Worm (Caenorhabditis elegans) whole organism, L3 larva: ENCODE data around the gene F35E8.9.

Experiments used
- R02D3.7 ChIP-seq: fragments of 150-350 bp; optimal IDR thresholded peaks from 2 replicates; lab custom pipeline; 2014; ENCODE audit warnings: missing biosample characterization, missing genetic modification characterization
- ama-1 ChIP-seq: fragments of 150-350 bp; optimal IDR thresholded peaks from 2 replicates; lab custom pipeline; 2018
- ceh-16 ChIP-seq: sonication (generic microtip); optimal IDR thresholded peaks from 2 replicates; lab custom pipeline; 2017; ENCODE audit warnings: missing biosample characterization, missing genetic modification characterization
- ceh-28 ChIP-seq: fragments of 150-350 bp; optimal IDR thresholded peaks from 2 replicates; lab custom pipeline; 2014; ENCODE audit warnings: missing biosample characterization, missing genetic modification reagents, missing genetic modification characterization
- ceh-82 ChIP-seq: fragments of 150-350 bp; optimal IDR thresholded peaks from 2 replicates; lab custom pipeline; 2014; ENCODE audit warnings: missing biosample characterization, missing genetic modification characterization
- daf-12 ChIP-seq: fragments of 150-350 bp; optimal IDR thresholded peaks from 2 replicates; lab custom pipeline; 2014; ENCODE audit warnings: missing biosample characterization, missing genetic modification reagents, missing genetic modification characterization
- egl-27 ChIP-seq: sonication (generic microtip); optimal IDR thresholded peaks from 4 replicates; lab custom pipeline; 2017; ENCODE audit warnings: missing biosample characterization, missing genetic modification reagents, missing genetic modification characterization
- elt-1 ChIP-seq: fragments of 150-350 bp; optimal IDR thresholded peaks from 2 replicates; lab custom pipeline; 2014; ENCODE audit warnings: missing biosample characterization, missing genetic modification characterization
- elt-2 ChIP-seq: sonication (generic microtip); optimal IDR thresholded peaks from 2 replicates; lab custom pipeline; 2016; ENCODE audit warnings: missing genetic modification reagents, mild to moderate bottlenecking, missing genetic modification characterization, missing compliant biosample characterization
- elt-3 ChIP-seq, 3 experiments: fragments of 150-350 bp in 1 of 3; sonication (generic microtip) in 2 of 3; optimal IDR thresholded peaks; 2 replicates in 2 of 3; 4 replicates in 1 of 3; lab custom pipeline; 2014 to 2017; ENCODE audit warnings: missing biosample characterization in 3 of 3, missing genetic modification characterization in 3 of 3
- fkh-10 ChIP-seq: sonication (generic microtip); optimal IDR thresholded peaks from 2 replicates; lab custom pipeline; 2017; ENCODE audit warnings: missing biosample characterization, missing genetic modification reagents, missing genetic modification characterization
- fkh-2 ChIP-seq: fragments of 150-350 bp; optimal IDR thresholded peaks from 2 replicates; lab custom pipeline; 2014; ENCODE audit warnings: missing biosample characterization, missing genetic modification reagents, missing genetic modification characterization
- fos-1 ChIP-seq: fragments of 150-350 bp; optimal IDR thresholded peaks from 2 replicates; lab custom pipeline; 2014; ENCODE audit warnings: missing biosample characterization, missing genetic modification characterization
- jun-1 ChIP-seq: fragments of 150-350 bp; optimal IDR thresholded peaks from 2 replicates; lab custom pipeline; 2014; ENCODE audit warnings: missing biosample characterization, missing genetic modification reagents, missing genetic modification characterization
- lin-39 ChIP-seq: fragments of 150-350 bp; optimal IDR thresholded peaks from 2 replicates; lab custom pipeline; 2018; ENCODE audit warnings: missing biosample characterization, missing genetic modification reagents, missing genetic modification characterization
- lsy-12 ChIP-seq: sonication (generic microtip); optimal IDR thresholded peaks from 2 replicates; lab custom pipeline; 2016; ENCODE audit warnings: mild to moderate bottlenecking, missing genetic modification characterization, missing compliant biosample characterization
- mdl-1 ChIP-seq: fragments of 150-350 bp; optimal IDR thresholded peaks from 2 replicates; lab custom pipeline; 2014; ENCODE audit warnings: missing biosample characterization, missing genetic modification characterization
- mml-1 ChIP-seq: fragments of 150-350 bp; sonication (generic microtip); optimal IDR thresholded peaks from 3 replicates; lab custom pipeline; 2014; ENCODE audit warnings: missing biosample characterization, missing genetic modification characterization
- nfya-1 ChIP-seq: sonication (generic microtip); optimal IDR thresholded peaks from 2 replicates; lab custom pipeline; 2017; ENCODE audit warnings: missing genetic modification characterization, mild to moderate bottlenecking, missing compliant biosample characterization, antibody characterized with exemption, moderate library complexity; ENCODE audit not compliant: insufficient read depth
- nhr-11 ChIP-seq: fragments of 150-350 bp; optimal IDR thresholded peaks from 2 replicates; lab custom pipeline; 2014; ENCODE audit warnings: missing biosample characterization, missing genetic modification characterization
- nhr-12 ChIP-seq: fragments of 150-350 bp; optimal IDR thresholded peaks from 2 replicates; lab custom pipeline; 2014; ENCODE audit warnings: missing biosample characterization, missing genetic modification characterization
- nhr-23 ChIP-seq: fragments of 150-350 bp; optimal IDR thresholded peaks from 2 replicates; lab custom pipeline; 2014; ENCODE audit warnings: missing biosample characterization, missing genetic modification reagents, missing genetic modification characterization
- nhr-237 ChIP-seq: fragments of 150-350 bp; optimal IDR thresholded peaks from 2 replicates; lab custom pipeline; 2014; ENCODE audit warnings: missing biosample characterization, missing genetic modification characterization
- nhr-25 ChIP-seq: sonication (generic microtip); optimal IDR thresholded peaks from 2 replicates; lab custom pipeline; 2017; ENCODE audit warnings: missing biosample characterization, missing genetic modification characterization
- nhr-28 ChIP-seq: fragments of 150-350 bp; optimal IDR thresholded peaks from 2 replicates; lab custom pipeline; 2014; ENCODE audit warnings: missing biosample characterization, missing genetic modification characterization
- nhr-43 ChIP-seq: sonication (generic microtip); optimal IDR thresholded peaks from 2 replicates; lab custom pipeline; 2016; ENCODE audit warnings: mild to moderate bottlenecking, missing genetic modification characterization, missing compliant biosample characterization; ENCODE audit not compliant: poor library complexity, severe bottlenecking
- nhr-67 ChIP-seq: fragments of 150-350 bp; optimal IDR thresholded peaks from 2 replicates; lab custom pipeline; 2014; ENCODE audit warnings: missing biosample characterization, missing genetic modification characterization
- nhr-76 ChIP-seq: fragments of 150-350 bp; sonication (generic microtip); optimal IDR thresholded peaks from 5 replicates; lab custom pipeline; 2014; ENCODE audit warnings: missing biosample characterization, missing genetic modification characterization
- nhr-77 ChIP-seq: fragments of 150-350 bp; optimal IDR thresholded peaks from 2 replicates; lab custom pipeline; 2014; ENCODE audit warnings: missing biosample characterization, missing genetic modification characterization
- pha-4 ChIP-seq: fragments of 150-350 bp; optimal IDR thresholded peaks from 2 replicates; lab custom pipeline; 2014; ENCODE audit warnings: missing biosample characterization, missing genetic modification reagents, missing genetic modification characterization
- pqm-1 ChIP-seq: fragments of 150-350 bp; optimal IDR thresholded peaks from 2 replicates; lab custom pipeline; 2017; ENCODE audit warnings: missing biosample characterization, missing genetic modification characterization, inconsistent platforms
- skn-1 ChIP-seq: fragments of 150-350 bp; optimal IDR thresholded peaks from 2 replicates; lab custom pipeline; 2014; ENCODE audit warnings: missing biosample characterization, missing genetic modification characterization
- snpc-4 ChIP-seq: fragments of 150-350 bp; optimal IDR thresholded peaks from 2 replicates; lab custom pipeline; 2014; ENCODE audit warnings: missing biosample characterization, missing genetic modification characterization
- tbx-2 ChIP-seq: sonication (generic microtip); optimal IDR thresholded peaks from 2 replicates; lab custom pipeline; 2016; ENCODE audit warnings: mild to moderate bottlenecking, missing genetic modification characterization, missing compliant biosample characterization
- unc-39 ChIP-seq: sonication (generic microtip); optimal IDR thresholded peaks from 4 replicates; lab custom pipeline; 2017; ENCODE audit warnings: missing biosample characterization, missing genetic modification characterization
- unc-62 ChIP-seq: fragments of 150-350 bp; sonication (generic microtip); optimal IDR thresholded peaks from 4 replicates; lab custom pipeline; 2014; ENCODE audit warnings: missing biosample characterization, missing genetic modification reagents, missing genetic modification characterization
- zag-1 ChIP-seq: fragments of 150-350 bp; optimal IDR thresholded peaks from 2 replicates; lab custom pipeline; 2014; ENCODE audit warnings: missing biosample characterization, missing genetic modification characterization
- ztf-11 ChIP-seq: fragments of 150-350 bp; optimal IDR thresholded peaks from 2 replicates; lab custom pipeline; 2014; ENCODE audit warnings: missing biosample characterization, missing genetic modification characterization
- ztf-4 ChIP-seq: fragments of 150-350 bp; optimal IDR thresholded peaks from 2 replicates; lab custom pipeline; 2014; ENCODE audit warnings: missing biosample characterization, missing genetic modification characterization

F35E8.9 gene

ce11 chrV:15917458-15917857 is at the start of gene F35E8.9:
Gene F35E8.9 (minus strand): TSS chrV:15917558.
- TF ChIP-seq unc-39 (tag; lab: Kevin White, UChicago) (no peak), nhr-77 (tag; lab: Kevin White, UChicago) (no peak), egl-27 (tag; lab: Kevin White, UChicago) (no peak), nhr-43 (tag; lab: Kevin White, UChicago) (no peak), elt-3 (tag; optimal IDR thresholded peaks at IDR 0.05; lab: Kevin White, UChicago) (no peak), nhr-11 (tag; lab: Kevin White, UChicago) (no peak), nhr-76 (tag; lab: Kevin White, UChicago) (no peak), ama-1 (no peak), ceh-16 (no peak), elt-2 (no peak)

- TF ChIP-seq fkh-2 (tag; lab: Kevin White, UChicago) = no peak
- TF ChIP-seq daf-12 (tag; lab: Kevin White, UChicago) = no peak
- no peak for TF ChIP-seq ztf-4
- no peak for TF ChIP-seq pqm-1 (tag; lab: Kevin White, UChicago)
- no peak for TF ChIP-seq nhr-23
- no peak for TF ChIP-seq nhr-43 (tag; lab: Kevin White, UChicago)
- no peak for TF ChIP-seq snpc-4
- TF ChIP-seq ceh-82 = no peak
- TF ChIP-seq zag-1 (tag; lab: Kevin White, UChicago) = no peak
- TF ChIP-seq nhr-67 (tag; lab: Kevin White, UChicago) = no peak
- no peak for TF ChIP-seq jun-1
- no peak for TF ChIP-seq ceh-28 (tag; lab: Kevin White, UChicago)
- no peak for TF ChIP-seq skn-1 (tag; lab: Kevin White, UChicago)
- TF ChIP-seq nhr-25 (tag; lab: Kevin White, UChicago) = no peak
- no peak for TF ChIP-seq lsy-12 (tag; lab: Kevin White, UChicago)
- no peak for TF ChIP-seq nhr-76 (tag; lab: Kevin White, UChicago)
- no peak for TF ChIP-seq nhr-11 (tag; lab: Kevin White, UChicago)
- no peak for TF ChIP-seq nhr-237 (tag; lab: Kevin White, UChicago)
These were observed 47.8 kb upstream of the F35E8.9 start, which contains the start of gene sri-2 for ce11 chrV:15965114-15965513. Gene sri-2 (minus strand): TSS chrV:15965214.

ce11 chrV:15959456-15959855 is 42.1 kb upstream of the F35E8.9 start:
- TF ChIP-seq nhr-11 (tag; lab: Kevin White, UChicago) = no peak
- no peak for TF ChIP-seq lsy-12 (tag; lab: Kevin White, UChicago)
- TF ChIP-seq nhr-77 (tag; lab: Kevin White, UChicago) = no peak

- TF ChIP-seq skn-1 (tag; lab: Kevin White, UChicago) (no peak), nhr-12 (no peak)
These were observed 39.7 kb upstream of the F35E8.9 start, which contains the start of gene F36G9.3 for ce11 chrV:15957098-15957497. Gene F36G9.3 (plus strand): TSS chrV:15957398.

- TF ChIP-seq nhr-43 (tag; lab: Kevin White, UChicago) (no peak), daf-12 (tag; lab: Kevin White, UChicago) (no peak), fkh-10 (no peak), fos-1 (tag; lab: Kevin White, UChicago) (no peak), nhr-67 (tag; lab: Kevin White, UChicago) (no peak), nhr-77 (tag; lab: Kevin White, UChicago) (no peak), unc-62 (GFP tag; lab: Kevin White, UChicago) (no peak), nhr-28 (tag; lab: Kevin White, UChicago) (no peak), nhr-12 (no peak), mml-1 (tag; lab: Kevin White, UChicago) (no peak), zag-1 (tag; lab: Kevin White, UChicago) (no peak)
These were observed 38.1 kb upstream of the F35E8.9 start, which contains the start of gene srh-186 for ce11 chrV:15955497-15955896. Gene srh-186 (plus strand): TSS chrV:15955797.

ce11 chrV:15954932-15955331 is 37.6 kb upstream of the F35E8.9 start, which contains the start of gene srw-57:
Gene srw-57 (minus strand): TSS chrV:15955032.
- no peak for TF ChIP-seq nfya-1
- no peak for TF ChIP-seq ztf-4
- no peak for TF ChIP-seq nhr-77 (tag; lab: Kevin White, UChicago)
- TF ChIP-seq elt-1 = no peak
- TF ChIP-seq nhr-12 = no peak
- TF ChIP-seq pha-4 (tag; lab: Kevin White, UChicago) = no peak
- no peak for TF ChIP-seq fos-1 (tag; lab: Kevin White, UChicago)
- no peak for TF ChIP-seq nhr-23
- no peak for TF ChIP-seq tbx-2 (tag; lab: Kevin White, UChicago)
- no peak for TF ChIP-seq ztf-11 (tag; lab: Kevin White, UChicago)
- TF ChIP-seq ceh-28 (tag; lab: Kevin White, UChicago) = no peak
- no peak for TF ChIP-seq mdl-1 (tag; lab: Kevin White, UChicago)
- no peak for TF ChIP-seq lin-39 (tag; lab: Kevin White, UChicago)
- TF ChIP-seq R02D3.7 (tag; lab: Kevin White, UChicago) = no peak
- no peak for TF ChIP-seq nhr-43 (tag; lab: Kevin White, UChicago)
- no peak for TF ChIP-seq daf-12 (tag; lab: Kevin White, UChicago)
